Worm (Caenorhabditis elegans) whole organism, L3 larva: ENCODE measurements around the gene unc-103.

ENCODE experiments used
- R02D3.7 ChIP-seq: fragments of 150-350 bp; optimal IDR thresholded peaks from 2 replicates; lab custom pipeline; 2014; ENCODE audit warnings: missing biosample characterization, missing genetic modification characterization
- ZK546.5 ChIP-seq: sonication (generic microtip); optimal IDR thresholded peaks from 2 replicates; lab custom pipeline; 2017; ENCODE audit warnings: missing biosample characterization, missing genetic modification characterization
- aly-2 ChIP-seq: fragments of 150-350 bp; optimal IDR thresholded peaks from 2 replicates; lab custom pipeline; 2014; ENCODE audit warnings: missing biosample characterization, missing genetic modification characterization
- ama-1 ChIP-seq: fragments of 150-350 bp; optimal IDR thresholded peaks from 2 replicates; lab custom pipeline; 2018
- ceh-28 ChIP-seq: fragments of 150-350 bp; optimal IDR thresholded peaks from 2 replicates; lab custom pipeline; 2014; ENCODE audit warnings: missing biosample characterization, missing genetic modification reagents, missing genetic modification characterization
- egl-27 ChIP-seq: sonication (generic microtip); optimal IDR thresholded peaks from 4 replicates; lab custom pipeline; 2017; ENCODE audit warnings: missing biosample characterization, missing genetic modification reagents, missing genetic modification characterization
- elt-3 ChIP-seq, 3 experiments: fragments of 150-350 bp in 1 of 3; sonication (generic microtip) in 2 of 3; optimal IDR thresholded peaks; 2 replicates in 2 of 3; 4 replicates in 1 of 3; lab custom pipeline; 2014 to 2017; ENCODE audit warnings: missing biosample characterization in 3 of 3, missing genetic modification characterization in 3 of 3
- nhr-237 ChIP-seq: fragments of 150-350 bp; optimal IDR thresholded peaks from 2 replicates; lab custom pipeline; 2014; ENCODE audit warnings: missing biosample characterization, missing genetic modification characterization
- nhr-28 ChIP-seq: fragments of 150-350 bp; optimal IDR thresholded peaks from 2 replicates; lab custom pipeline; 2014; ENCODE audit warnings: missing biosample characterization, missing genetic modification characterization
- skn-1 ChIP-seq: fragments of 150-350 bp; optimal IDR thresholded peaks from 2 replicates; lab custom pipeline; 2014; ENCODE audit warnings: missing biosample characterization, missing genetic modification characterization
- snpc-4 ChIP-seq: fragments of 150-350 bp; optimal IDR thresholded peaks from 2 replicates; lab custom pipeline; 2014; ENCODE audit warnings: missing biosample characterization, missing genetic modification characterization
- ztf-11 ChIP-seq: fragments of 150-350 bp; optimal IDR thresholded peaks from 2 replicates; lab custom pipeline; 2014; ENCODE audit warnings: missing biosample characterization, missing genetic modification characterization

DNA sequence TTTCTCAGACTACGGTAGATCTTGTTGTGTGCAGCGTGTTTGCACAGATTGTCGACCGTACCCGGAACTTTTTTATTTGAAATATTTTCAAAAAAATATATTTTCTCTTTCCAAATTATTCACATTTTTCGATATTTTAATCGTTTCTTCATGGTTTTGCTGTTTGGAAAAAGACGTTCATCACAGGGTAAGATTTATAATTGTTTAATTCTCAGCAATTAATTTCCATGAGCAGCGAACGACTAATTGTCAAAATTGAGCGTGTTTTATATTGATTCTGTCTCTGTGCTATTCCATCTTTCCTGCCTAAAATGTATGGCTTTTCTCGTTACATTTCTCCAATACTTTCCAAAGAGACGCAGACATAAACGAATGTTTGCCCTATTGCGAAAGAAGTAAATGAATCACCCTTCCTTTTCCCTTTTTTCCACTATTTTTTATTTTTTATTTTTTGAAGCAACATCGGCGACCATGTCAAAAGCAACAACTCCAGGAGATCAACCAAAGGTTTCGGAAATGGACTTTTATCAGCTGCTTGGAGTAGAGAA lies 76.0 kb downstream of the unc-103 start, which contains the start of gene dnj-16:
- TF ChIP-seq nhr-28 (tag; lab: Kevin White, UChicago) (no peak), R02D3.7 (no peak), aly-2 (tag; lab: Kevin White, UChicago) (no peak), elt-3 (tag; optimal IDR thresholded peaks at IDR 0.05; lab: Kevin White, UChicago) (no peak), egl-27 (no peak), nhr-237 (tag; lab: Kevin White, UChicago) (no peak), ama-1 (lab: Kevin White, UChicago) (no peak), ceh-28 (tag; lab: Kevin White, UChicago) (peak; percentile 4), ztf-11 (no peak), ZK546.5 (tag; lab: Kevin White, UChicago) (no peak), skn-1 (tag; lab: Kevin White, UChicago) (no peak), snpc-4 (peak; percentile 9)
